Worm (Caenorhabditis elegans) whole organism, L1 larva: Measurements from ENCODE around the gene M03C11.1.

Experiments
- C04F5.9 ChIP-seq: sonication (generic microtip); optimal IDR thresholded peaks from 2 replicates; lab custom pipeline; 2016; ENCODE audit warnings: missing genetic modification characterization, missing compliant biosample characterization
- F16B12.6 ChIP-seq: fragments of 150-350 bp; optimal IDR thresholded peaks from 2 replicates; lab custom pipeline; 2014; ENCODE audit warnings: missing biosample characterization, missing genetic modification characterization
- Y116A8C.19 ChIP-seq: sonication (generic microtip); optimal IDR thresholded peaks from 2 replicates; lab custom pipeline; 2016; ENCODE audit warnings: missing compliant biosample characterization, missing genetic modification characterization, borderline replicate concordance
- alr-1 ChIP-seq: fragments of 200-800 bp; sonication (Bioruptor generic); optimal IDR thresholded peaks from 2 replicates; lab custom pipeline; 2018; ENCODE audit warnings: borderline replicate concordance, mild to moderate bottlenecking, missing genetic modification characterization, missing compliant biosample characterization
- aly-2 ChIP-seq: fragments of 150-350 bp; optimal IDR thresholded peaks from 2 replicates; lab custom pipeline; 2014; ENCODE audit warnings: missing biosample characterization, missing genetic modification characterization
- blmp-1 ChIP-seq: fragments of 150-350 bp; optimal IDR thresholded peaks from 2 replicates; lab custom pipeline; 2014; ENCODE audit warnings: missing biosample characterization, missing genetic modification characterization
- ceh-8 ChIP-seq: fragments of 200-800 bp; sonication (Bioruptor generic); optimal IDR thresholded peaks from 2 replicates; lab custom pipeline; 2018; ENCODE audit warnings: mild to moderate bottlenecking, missing genetic modification characterization, moderate library complexity, missing compliant biosample characterization
- ceh-82 ChIP-seq, 3 experiments: fragments of 150-350 bp in 1 of 3; sonication (generic microtip) in 2 of 3; optimal IDR thresholded peaks; 2 replicates each; lab custom pipeline; 2014 to 2017; ENCODE audit warnings: missing biosample characterization in 3 of 3, missing genetic modification characterization in 3 of 3
- ceh-88 ChIP-seq: fragments of 200-800 bp; sonication (Bioruptor generic); IDR thresholded peaks from 2 replicates; pipeline ENCODE4 v1.3.6; 2022; ENCODE audit warnings: missing genetic modification characterization, missing compliant biosample characterization
- ceh-90 ChIP-seq: sonication (generic microtip); optimal IDR thresholded peaks from 2 replicates; lab custom pipeline; 2016; ENCODE audit warnings: missing genetic modification characterization, missing compliant biosample characterization
- dpl-1 ChIP-seq, 3 experiments: fragments of 150-350 bp in 2 of 3; sonication (generic microtip) in 1 of 3; optimal IDR thresholded peaks; 2 replicates each; lab custom pipeline; 2014 to 2017; ENCODE audit warnings: missing biosample characterization in 3 of 3, missing genetic modification characterization in 3 of 3, missing genetic modification reagents in 3 of 3
- dsc-1 ChIP-seq: sonication (generic microtip); optimal IDR thresholded peaks from 2 replicates; lab custom pipeline; 2016; ENCODE audit warnings: mild to moderate bottlenecking, missing genetic modification characterization, missing compliant biosample characterization
- efl-1 ChIP-seq, 4 experiments: fragments of 150-350 bp; optimal IDR thresholded peaks in 3 of 4; peaks in 1 of 4; 1 replicate in 1 of 4; 2 replicates in 3 of 4; lab custom pipeline; 2014; ENCODE audit warnings: missing biosample characterization in 2 of 4, missing genetic modification characterization in 2 of 4, missing genetic modification reagents in 2 of 4
- efl-3 ChIP-seq: fragments of 200-800 bp; sonication (Bioruptor generic); optimal IDR thresholded peaks from 2 replicates; lab custom pipeline; 2018; ENCODE audit warnings: mild to moderate bottlenecking, missing genetic modification characterization, missing compliant biosample characterization
- egl-27 ChIP-seq, 2 experiments: fragments of 150-350 bp in 1 of 2; sonication (generic microtip); optimal IDR thresholded peaks; 3 replicates each; lab custom pipeline; 2017 to 2018; ENCODE audit warnings: missing biosample characterization in 2 of 2, missing genetic modification characterization in 2 of 2, missing genetic modification reagents in 2 of 2
- elt-2 ChIP-seq: sonication (generic microtip); optimal IDR thresholded peaks from 2 replicates; lab custom pipeline; 2016; ENCODE audit warnings: missing genetic modification characterization, mild to moderate bottlenecking, inconsistent platforms, missing compliant biosample characterization, missing genetic modification reagents
- fkh-10 ChIP-seq: sonication (generic microtip); optimal IDR thresholded peaks from 2 replicates; lab custom pipeline; 2017; ENCODE audit warnings: missing biosample characterization, missing genetic modification reagents, missing genetic modification characterization
- lin-13 ChIP-seq: fragments of 150-350 bp; optimal IDR thresholded peaks from 2 replicates; lab custom pipeline; 2014; ENCODE audit warnings: missing biosample characterization, missing genetic modification reagents, missing genetic modification characterization
- lin-14 ChIP-seq: fragments of 200-800 bp; sonication (Bioruptor generic); optimal IDR thresholded peaks from 2 replicates; lab custom pipeline; 2018; ENCODE audit warnings: mild to moderate bottlenecking, missing genetic modification characterization, moderate library complexity, missing compliant biosample characterization
- lin-35 ChIP-seq, 2 experiments: fragments of 150-350 bp; optimal IDR thresholded peaks; 2 replicates each; lab custom pipeline; 2014; ENCODE audit warnings: missing biosample characterization in 2 of 2, missing genetic modification characterization in 2 of 2, missing genetic modification reagents in 2 of 2
- lin-39 ChIP-seq: fragments of 150-350 bp; optimal IDR thresholded peaks from 2 replicates; lab custom pipeline; 2014; ENCODE audit warnings: missing biosample characterization, missing genetic modification reagents, missing genetic modification characterization
- lir-3 ChIP-seq: sonication (generic microtip); optimal IDR thresholded peaks from 2 replicates; lab custom pipeline; 2016; ENCODE audit warnings: mild to moderate bottlenecking, missing genetic modification characterization, moderate library complexity, missing compliant biosample characterization; ENCODE audit not compliant: poor library complexity
- lsy-2 ChIP-seq, 2 experiments: fragments of 150-350 bp; optimal IDR thresholded peaks; 2 replicates each; lab custom pipeline; 2014; ENCODE audit warnings: missing biosample characterization in 2 of 2, missing genetic modification characterization in 2 of 2
- mab-9 ChIP-seq: fragments of 200-800 bp; sonication (Bioruptor generic); IDR thresholded peaks from 2 replicates; pipeline ENCODE4 v1.3.6; 2022; ENCODE audit warnings: missing genetic modification reagents, missing genetic modification characterization, missing compliant biosample characterization
- mep-1 ChIP-seq: fragments of 150-350 bp; optimal IDR thresholded peaks from 2 replicates; lab custom pipeline; 2014; ENCODE audit warnings: missing biosample characterization, missing genetic modification characterization
- nhr-11 ChIP-seq: fragments of 150-350 bp; optimal IDR thresholded peaks from 2 replicates; lab custom pipeline; 2014; ENCODE audit warnings: missing biosample characterization, missing genetic modification characterization
- nhr-19 ChIP-seq: fragments of 200-800 bp; sonication (Bioruptor generic); conservative IDR thresholded peaks from 2 replicates; pipeline ENCODE4 v1.3.6; 2022; ENCODE audit warnings: missing genetic modification characterization, missing compliant biosample characterization
- nhr-20 ChIP-seq: sonication (generic microtip); optimal IDR thresholded peaks from 2 replicates; lab custom pipeline; 2016; ENCODE audit warnings: mild to moderate bottlenecking, missing genetic modification characterization, missing compliant biosample characterization
- nhr-237 ChIP-seq: fragments of 150-350 bp; optimal IDR thresholded peaks from 2 replicates; lab custom pipeline; 2014; ENCODE audit warnings: missing biosample characterization, missing genetic modification characterization
- nhr-47 ChIP-seq: sonication (generic microtip); optimal IDR thresholded peaks from 2 replicates; lab custom pipeline; 2016; ENCODE audit warnings: mild to moderate bottlenecking, missing genetic modification characterization, moderate library complexity, missing compliant biosample characterization
- nhr-76 ChIP-seq: sonication (generic microtip); optimal IDR thresholded peaks from 2 replicates; lab custom pipeline; 2017; ENCODE audit warnings: missing biosample characterization, missing genetic modification characterization
- nhr-77 ChIP-seq: fragments of 150-350 bp; optimal IDR thresholded peaks from 2 replicates; lab custom pipeline; 2014; ENCODE audit warnings: missing biosample characterization, missing genetic modification characterization
- nhr-84 ChIP-seq: sonication (generic microtip); optimal IDR thresholded peaks from 2 replicates; lab custom pipeline; 2017; ENCODE audit warnings: missing biosample characterization, missing genetic modification characterization
- nhr-85 ChIP-seq: sonication (generic microtip); peaks from one replicate; lab custom pipeline; 2016; ENCODE audit warnings: missing genetic modification characterization, inconsistent platforms, missing compliant biosample characterization
- rnt-1 ChIP-seq: sonication (generic microtip); optimal IDR thresholded peaks from 2 replicates; lab custom pipeline; 2016; ENCODE audit warnings: mild to moderate bottlenecking, missing genetic modification characterization, moderate library complexity, missing compliant biosample characterization
- snpc-4 ChIP-seq: fragments of 150-350 bp; optimal IDR thresholded peaks from 2 replicates; lab custom pipeline; 2014; ENCODE audit warnings: missing biosample characterization, missing genetic modification characterization
- snu-23 ChIP-seq: sonication (generic microtip); optimal IDR thresholded peaks from 2 replicates; lab custom pipeline; 2016; ENCODE audit warnings: missing genetic modification characterization, missing compliant biosample characterization
- sox-4 ChIP-seq: sonication (generic microtip); optimal IDR thresholded peaks from 2 replicates; lab custom pipeline; 2016; ENCODE audit warnings: missing genetic modification characterization, missing compliant biosample characterization
- sup-37 ChIP-seq: fragments of 200-800 bp; sonication (Bioruptor generic); optimal IDR thresholded peaks from 2 replicates; lab custom pipeline; 2018; ENCODE audit warnings: mild to moderate bottlenecking, missing genetic modification characterization, missing compliant biosample characterization
- swsn-7 ChIP-seq: sonication (generic microtip); optimal IDR thresholded peaks from 2 replicates; lab custom pipeline; 2016; ENCODE audit warnings: missing genetic modification characterization, missing compliant biosample characterization
- unc-130 ChIP-seq: fragments of 150-350 bp; optimal IDR thresholded peaks from 2 replicates; lab custom pipeline; 2017; ENCODE audit warnings: missing biosample characterization, missing genetic modification characterization, inconsistent platforms
- unc-62 ChIP-seq: fragments of 150-350 bp; optimal IDR thresholded peaks from 2 replicates; lab custom pipeline; 2014; ENCODE audit warnings: missing biosample characterization, missing genetic modification reagents, missing genetic modification characterization
- xbp-1 ChIP-seq: sonication (generic microtip); optimal IDR thresholded peaks from 2 replicates; lab custom pipeline; 2016; ENCODE audit warnings: missing genetic modification characterization, missing compliant biosample characterization
- zag-1 ChIP-seq: fragments of 150-350 bp; optimal IDR thresholded peaks from 2 replicates; lab custom pipeline; 2014; ENCODE audit warnings: missing biosample characterization, missing genetic modification characterization
- ztf-11 ChIP-seq, 2 experiments: sonication (generic microtip); optimal IDR thresholded peaks; 2 replicates each; lab custom pipeline; 2016 to 2017; ENCODE audit warnings: missing genetic modification characterization in 2 of 2, missing biosample characterization in 1 of 2, missing compliant biosample characterization in 1 of 2
- ztf-4 ChIP-seq: fragments of 150-350 bp; optimal IDR thresholded peaks from 2 replicates; lab custom pipeline; 2014; ENCODE audit warnings: missing biosample characterization, missing genetic modification characterization

M03C11.1 gene

DNA sequence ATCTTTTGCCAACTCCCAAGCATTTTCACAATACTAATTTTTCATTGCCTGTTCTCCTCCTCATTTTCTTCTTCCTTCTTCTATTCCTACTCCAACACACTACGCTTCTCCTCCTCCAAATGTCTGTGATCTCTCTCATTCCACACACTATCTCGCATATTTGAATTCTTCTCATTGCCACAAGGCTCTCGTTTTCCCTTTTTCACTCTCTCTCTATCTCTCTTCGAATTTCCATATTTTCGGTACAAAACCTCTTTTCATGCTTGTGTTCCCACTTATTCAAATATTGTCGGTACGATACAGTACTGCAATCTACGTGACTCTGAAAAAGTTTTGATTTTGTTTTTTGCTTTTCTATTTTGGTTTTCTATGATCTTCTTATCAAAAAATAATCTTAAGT is 15.2 kb downstream of the M03C11.1 start:
- TF ChIP-seq lin-39 (tag; lab: Kevin White, UChicago): no peak
- no peak for TF ChIP-seq Y116A8C.19 (tag; lab: Kevin White, UChicago)
- no peak for TF ChIP-seq elt-2 (tag; lab: Kevin White, UChicago)
- TF ChIP-seq dsc-1: no peak
- peak in 1 of 3 experiments; percentile 9 for TF ChIP-seq dpl-1 (GFP tag; optimal IDR thresholded peaks at IDR 0.05; lab: Kevin White, UChicago)
- no peak for TF ChIP-seq nhr-76 (tag; lab: Kevin White, UChicago)
- no peak for TF ChIP-seq F16B12.6 (tag; lab: Kevin White, UChicago)
- TF ChIP-seq sox-4: no peak
- no peak for TF ChIP-seq zag-1 (tag; lab: Kevin White, UChicago)
- TF ChIP-seq lin-14 (GFP tag; lab: Kevin White, UChicago): peak; percentile 62
- TF ChIP-seq efl-1 (optimal IDR thresholded peaks at IDR 0.05; lab: Kevin White, UChicago): peak; percentile 30 to 38
- peak; percentile 17 to 85 for TF ChIP-seq efl-1 (GFP tag; optimal IDR thresholded peaks at IDR 0.05 in 1 of 2; lab: Kevin White, UChicago)
- no peak for TF ChIP-seq unc-130
- no peak for TF ChIP-seq rnt-1 (tag; lab: Kevin White, UChicago)
- TF ChIP-seq lsy-2 (tag; optimal IDR thresholded peaks at IDR 0.05; lab: Kevin White, UChicago): peak; percentile 17 to 19
- peak; percentile 35 for TF ChIP-seq mep-1
- no peak for TF ChIP-seq snpc-4 (tag; lab: Kevin White, UChicago)
- TF ChIP-seq swsn-7 (tag; lab: Kevin White, UChicago): peak; percentile 16
- no peak for TF ChIP-seq ceh-88 (GFP tag; lab: Robert Waterston, UW)
- no peak for TF ChIP-seq sup-37 (GFP tag; lab: Kevin White, UChicago)
- no peak for TF ChIP-seq nhr-237 (tag; lab: Kevin White, UChicago)
- no peak for TF ChIP-seq nhr-20 (tag; lab: Kevin White, UChicago)
- no peak for TF ChIP-seq nhr-84
- TF ChIP-seq ceh-82 (tag; optimal IDR thresholded peaks at IDR 0.05; lab: Kevin White, UChicago): peak in 1 of 3 experiments; percentile 9
- TF ChIP-seq nhr-11 (tag; lab: Kevin White, UChicago): no peak
- TF ChIP-seq lir-3 (tag; lab: Kevin White, UChicago): no peak
- TF ChIP-seq nhr-77 (tag; lab: Kevin White, UChicago): no peak
- TF ChIP-seq aly-2 (tag; lab: Kevin White, UChicago): no peak
- TF ChIP-seq lin-35 (GFP tag; optimal IDR thresholded peaks at IDR 0.05; lab: Kevin White, UChicago): peak in 1 of 2 experiments; percentile 11
- TF ChIP-seq ztf-11 (tag; optimal IDR thresholded peaks at IDR 0.05; lab: Kevin White, UChicago): no peak
- TF ChIP-seq nhr-47 (tag; lab: Kevin White, UChicago): no peak
- TF ChIP-seq C04F5.9: no peak
- peak; percentile 84 for TF ChIP-seq blmp-1 (tag; lab: Kevin White, UChicago)
- TF ChIP-seq lin-13 (GFP tag; lab: Kevin White, UChicago): no peak
- TF ChIP-seq ceh-8 (GFP tag; lab: Kevin White, UChicago): no peak
- TF ChIP-seq ztf-4 (tag; lab: Kevin White, UChicago): no peak
- no peak for TF ChIP-seq ceh-90 (tag; lab: Kevin White, UChicago)
- no peak for TF ChIP-seq mab-9 (GFP tag; lab: Robert Waterston, UW)
- no peak for TF ChIP-seq nhr-19
- peak; percentile 23 for TF ChIP-seq snu-23 (GFP tag; lab: Kevin White, UChicago)
- TF ChIP-seq xbp-1: no peak
- no peak for TF ChIP-seq fkh-10 (GFP tag; lab: Kevin White, UChicago)
- no peak for TF ChIP-seq alr-1 (tag; lab: Kevin White, UChicago)
- no peak for TF ChIP-seq efl-3 (GFP tag; lab: Kevin White, UChicago)
- TF ChIP-seq nhr-85 (tag; lab: Kevin White, UChicago): peak; percentile 43
- no peak for TF ChIP-seq unc-62 (GFP tag; lab: Kevin White, UChicago)
- no peak for TF ChIP-seq egl-27 (tag; optimal IDR thresholded peaks at IDR 0.05; lab: Kevin White, UChicago)
